Fruit fly (Drosophila melanogaster): ENCODE data around the gene CG32061.

- no peak for TF ChIP-seq CG6854 (GFP tag; optimal IDR thresholded peaks at IDR 0.05)
- TF ChIP-seq Blimp-1 (GFP tag; optimal IDR thresholded peaks at IDR 0.05) = no peak
- no peak for TF ChIP-seq Eip75B (GFP tag; optimal IDR thresholded peaks at IDR 0.05)
- no peak for TF ChIP-seq achi (GFP tag; optimal IDR thresholded peaks at IDR 0.05)
Observed at dm6 chr3L:10485496-10485895, 21.9 kb downstream of the CG32061 start.

Measured in whole organism, prepupa.